Worm (Caenorhabditis elegans) whole organism, L2 larva: ENCODE results near the gene sra-38.

ENCODE experiments used
- C34F6.9 ChIP-seq: fragments of 150-350 bp; optimal IDR thresholded peaks from 2 replicates; lab custom pipeline; 2014; ENCODE audit warnings: missing biosample characterization, missing genetic modification characterization
- R02D3.7 ChIP-seq: fragments of 150-350 bp; optimal IDR thresholded peaks from 2 replicates; lab custom pipeline; 2014; ENCODE audit warnings: missing biosample characterization, missing genetic modification characterization
- ZK546.5 ChIP-seq: sonication (generic microtip); optimal IDR thresholded peaks from 2 replicates; lab custom pipeline; 2017; ENCODE audit warnings: missing biosample characterization, missing genetic modification characterization
- alr-1 ChIP-seq: fragments of 150-350 bp; optimal IDR thresholded peaks from 2 replicates; lab custom pipeline; 2014; ENCODE audit warnings: missing biosample characterization, missing genetic modification characterization
- aly-2 ChIP-seq: fragments of 150-350 bp; optimal IDR thresholded peaks from 2 replicates; lab custom pipeline; 2014; ENCODE audit warnings: missing biosample characterization, missing genetic modification characterization
- ceh-16 ChIP-seq: fragments of 150-350 bp; optimal IDR thresholded peaks from 2 replicates; lab custom pipeline; 2014; ENCODE audit warnings: missing biosample characterization, missing genetic modification characterization
- crh-2 ChIP-seq: sonication (generic microtip); optimal IDR thresholded peaks from 2 replicates; lab custom pipeline; 2017; ENCODE audit warnings: missing biosample characterization, missing genetic modification characterization
- dmd-4 ChIP-seq: sonication (generic microtip); optimal IDR thresholded peaks from 2 replicates; lab custom pipeline; 2017; ENCODE audit warnings: missing biosample characterization, missing genetic modification characterization
- elt-3 ChIP-seq: sonication (generic microtip); optimal IDR thresholded peaks from 2 replicates; lab custom pipeline; 2017; ENCODE audit warnings: missing biosample characterization, missing genetic modification characterization
- fos-1 ChIP-seq: fragments of 150-350 bp; optimal IDR thresholded peaks from 2 replicates; lab custom pipeline; 2014; ENCODE audit warnings: missing biosample characterization, missing genetic modification characterization
- gmeb-1 ChIP-seq: fragments of 150-350 bp; optimal IDR thresholded peaks from 2 replicates; lab custom pipeline; 2014; ENCODE audit warnings: missing biosample characterization, missing genetic modification characterization
- lin-13 ChIP-seq: fragments of 150-350 bp; optimal IDR thresholded peaks from 2 replicates; lab custom pipeline; 2014; ENCODE audit warnings: missing biosample characterization, missing genetic modification reagents, missing genetic modification characterization
- lin-39 ChIP-seq: fragments of 150-350 bp; optimal IDR thresholded peaks from 2 replicates; lab custom pipeline; 2014; ENCODE audit warnings: missing biosample characterization, missing genetic modification reagents, missing genetic modification characterization
- lsy-2 ChIP-seq, 2 experiments: fragments of 150-350 bp in 1 of 2; sonication (generic microtip) in 1 of 2; optimal IDR thresholded peaks; 2 replicates each; lab custom pipeline; 2014 to 2017; ENCODE audit warnings: missing biosample characterization in 2 of 2, missing genetic modification characterization in 2 of 2
- mab-5 ChIP-seq: fragments of 150-350 bp; optimal IDR thresholded peaks from 2 replicates; lab custom pipeline; 2014; ENCODE audit warnings: missing biosample characterization, missing genetic modification characterization
- mbf-1 ChIP-seq: sonication (generic microtip); optimal IDR thresholded peaks from 2 replicates; lab custom pipeline; 2017; ENCODE audit warnings: missing biosample characterization, missing genetic modification characterization
- nhr-11 ChIP-seq: fragments of 150-350 bp; optimal IDR thresholded peaks from 2 replicates; lab custom pipeline; 2014; ENCODE audit warnings: missing biosample characterization, missing genetic modification characterization
- nhr-12 ChIP-seq: fragments of 150-350 bp; optimal IDR thresholded peaks from 2 replicates; lab custom pipeline; 2014; ENCODE audit warnings: missing biosample characterization, missing genetic modification characterization
- nhr-129 ChIP-seq: fragments of 150-350 bp; optimal IDR thresholded peaks from 2 replicates; lab custom pipeline; 2014; ENCODE audit warnings: missing biosample characterization, missing genetic modification characterization
- nhr-21 ChIP-seq: fragments of 150-350 bp; optimal IDR thresholded peaks from 2 replicates; lab custom pipeline; 2014; ENCODE audit warnings: missing biosample characterization, missing genetic modification characterization
- nhr-237 ChIP-seq: fragments of 150-350 bp; optimal IDR thresholded peaks from 2 replicates; lab custom pipeline; 2014; ENCODE audit warnings: missing biosample characterization, missing genetic modification characterization
- nhr-25 ChIP-seq: fragments of 150-350 bp; sonication (generic microtip); optimal IDR thresholded peaks from 3 replicates; lab custom pipeline; 2014; ENCODE audit warnings: missing biosample characterization, missing genetic modification characterization
- nhr-6 ChIP-seq: fragments of 150-350 bp; optimal IDR thresholded peaks from 2 replicates; lab custom pipeline; 2014; ENCODE audit warnings: missing biosample characterization, missing genetic modification characterization
- nhr-77 ChIP-seq: fragments of 150-350 bp; optimal IDR thresholded peaks from 2 replicates; lab custom pipeline; 2014; ENCODE audit warnings: missing biosample characterization, missing genetic modification characterization
- skn-1 ChIP-seq: sonication (generic microtip); optimal IDR thresholded peaks from 2 replicates; lab custom pipeline; 2017; ENCODE audit warnings: missing biosample characterization, missing genetic modification characterization
- sma-3 ChIP-seq: sonication (generic microtip); optimal IDR thresholded peaks from 2 replicates; lab custom pipeline; 2016; ENCODE audit warnings: missing genetic modification reagents, missing genetic modification characterization, missing compliant biosample characterization
- snpc-4 ChIP-seq: fragments of 150-350 bp; optimal IDR thresholded peaks from 2 replicates; lab custom pipeline; 2014; ENCODE audit warnings: missing biosample characterization, missing genetic modification characterization
- unc-39 ChIP-seq: fragments of 150-350 bp; optimal IDR thresholded peaks from 2 replicates; lab custom pipeline; 2014; ENCODE audit warnings: missing biosample characterization, missing genetic modification characterization
- unc-55 ChIP-seq: fragments of 150-350 bp; sonication (generic microtip); optimal IDR thresholded peaks from 3 replicates; lab custom pipeline; 2014; ENCODE audit warnings: missing biosample characterization, missing genetic modification reagents, missing genetic modification characterization
- unc-62 ChIP-seq: fragments of 150-350 bp; optimal IDR thresholded peaks from 2 replicates; lab custom pipeline; 2014; ENCODE audit warnings: missing biosample characterization, missing genetic modification reagents, missing genetic modification characterization
- ztf-1 ChIP-seq: fragments of 200-800 bp; sonication (Bioruptor generic); conservative IDR thresholded peaks from 2 replicates; pipeline ENCODE4 v1.3.6; 2022; ENCODE audit warnings: missing genetic modification characterization, missing compliant biosample characterization
- ztf-11 ChIP-seq: sonication (generic microtip); optimal IDR thresholded peaks from 2 replicates; lab custom pipeline; 2017; ENCODE audit warnings: missing biosample characterization, missing genetic modification characterization

The sra-38 gene

ce11 chrX:13884157-13884556 lies 15.8 kb downstream of the sra-38 start:
- TF ChIP-seq nhr-6, result no peak
- TF ChIP-seq alr-1 (tag; lab: Kevin White, UChicago), result no peak
- TF ChIP-seq lin-39, result no peak
- no peak for TF ChIP-seq nhr-12 (tag; lab: Kevin White, UChicago)
- TF ChIP-seq fos-1 (tag; lab: Kevin White, UChicago), result peak; percentile 21

ce11 chrX:13882639-13883038 lies 17.3 kb downstream of the sra-38 start, which contains the start of gene hlb-1:
Gene hlb-1, minus strand, starts transcription at chrX:13882739.
- TF ChIP-seq dmd-4 (tag; lab: Kevin White, UChicago) (no peak), alr-1 (tag; lab: Kevin White, UChicago) (no peak), mbf-1 (tag; lab: Kevin White, UChicago) (no peak), aly-2 (tag; lab: Kevin White, UChicago) (no peak), R02D3.7 (no peak), skn-1 (tag; lab: Kevin White, UChicago) (no peak), mab-5 (no peak), crh-2 (tag; lab: Kevin White, UChicago) (no peak), lin-39 (no peak), snpc-4 (tag; lab: Kevin White, UChicago) (no peak), ZK546.5 (tag; lab: Kevin White, UChicago) (no peak), nhr-77 (no peak), nhr-25 (tag; lab: Kevin White, UChicago) (no peak), nhr-129 (tag; lab: Kevin White, UChicago) (no peak), ceh-16 (tag; lab: Kevin White, UChicago) (no peak)

ce11 chrX:13881760-13882369 lies 18.1 kb downstream of the sra-38 start:
- TF ChIP-seq nhr-11 (tag; lab: Kevin White, UChicago) (no peak), unc-55 (no peak), gmeb-1 (no peak), C34F6.9 (tag; lab: Kevin White, UChicago) (no peak), mbf-1 (tag; lab: Kevin White, UChicago) (no peak), crh-2 (tag; lab: Kevin White, UChicago) (no peak), nhr-25 (tag; lab: Kevin White, UChicago) (no peak), lin-13 (GFP tag; lab: Kevin White, UChicago) (no peak)
- TF ChIP-seq, all 48 proteins: peak for 0

- TF ChIP-seq elt-3 (tag; lab: Kevin White, UChicago), result no peak
- no peak for TF ChIP-seq nhr-21
- no peak for TF ChIP-seq lsy-2 (tag; optimal IDR thresholded peaks at IDR 0.05; lab: Kevin White, UChicago)
- TF ChIP-seq gmeb-1, result no peak
- no peak for TF ChIP-seq unc-39 (tag; lab: Kevin White, UChicago)
- TF ChIP-seq ztf-11 (tag; lab: Kevin White, UChicago), result no peak
Observed at ce11 chrX:13878082-13878481, 21.9 kb downstream of the sra-38 start.

ce11 chrX:13876860-13877259 lies 23.1 kb downstream of the sra-38 start:
- no peak for TF ChIP-seq ztf-1 (GFP tag; lab: Robert Waterston, UW)
- no peak for TF ChIP-seq mab-5
- no peak for TF ChIP-seq nhr-77
- TF ChIP-seq nhr-237 (tag; lab: Kevin White, UChicago), result no peak
- peak; percentile 6 for TF ChIP-seq fos-1 (tag; lab: Kevin White, UChicago)
- TF ChIP-seq unc-62 (GFP tag; lab: Kevin White, UChicago), result no peak
- TF ChIP-seq nhr-129 (tag; lab: Kevin White, UChicago), result no peak

ce11 chrX:13875913-13876312 lies 24.0 kb downstream of the sra-38 start:
- TF ChIP-seq snpc-4 (tag; lab: Kevin White, UChicago) (no peak), sma-3 (GFP tag; lab: Kevin White, UChicago) (no peak), nhr-77 (no peak), unc-55 (no peak)
